Fruit fly (Drosophila melanogaster): ENCODE data around the gene CG7724.

- TF ChIP-seq CTCF (optimal IDR thresholded peaks at IDR 0.05), result no peak
- no peak for TF ChIP-seq CG8478 (optimal IDR thresholded peaks at IDR 0.05)
Measured at dm6 chr3L:17047811-17048239, 7.6 kb upstream of the CG7724 start.

Data from S2 (cell line).